Worm (Caenorhabditis elegans): Measurements from ENCODE around the gene gar-1.

- TF ChIP-seq ztf-23 (GFP tag; IDR thresholded peaks at IDR 0.05) (no peak), tab-1 (GFP tag; IDR thresholded peaks at IDR 0.05) (no peak)
Observed at ce11 chrX:6484780-6485179, at the start of gene gar-1.

Measured in whole organism, midembryonic.